Fruit fly (Drosophila melanogaster): ENCODE data around the gene CG14314.

dm6 chr3R:18266665-18267064 is 50.7 kb downstream of the CG14314 start:
- no peak for TF ChIP-seq Rel (GFP tag; optimal IDR thresholded peaks at IDR 0.05)
- TF ChIP-seq Rel (tag; optimal IDR thresholded peaks at IDR 0.05): no peak
- no peak for TF ChIP-seq psq (GFP tag; optimal IDR thresholded peaks at IDR 0.05)
- TF ChIP-seq Hr78 (GFP tag; optimal IDR thresholded peaks at IDR 0.05): no peak
- no peak for TF ChIP-seq Dif (GFP tag; optimal IDR thresholded peaks at IDR 0.05; ENCODE audit: partially characterized antibody)
- no peak for TF ChIP-seq pan (optimal IDR thresholded peaks at IDR 0.05)
